Worm (Caenorhabditis elegans) whole organism, early embryonic: Measurements from ENCODE around the gene igeg-2.

ENCODE experiments used
- B0310.2 ChIP-seq: sonication (generic microtip); optimal IDR thresholded peaks from 2 replicates; lab custom pipeline; 2016; ENCODE audit warnings: mild to moderate bottlenecking, missing genetic modification characterization, missing compliant biosample characterization
- F13C5.2 ChIP-seq: sonication (generic microtip); optimal IDR thresholded peaks from 2 replicates; lab custom pipeline; 2017; ENCODE audit warnings: mild to moderate bottlenecking, missing genetic modification characterization, inconsistent platforms, missing compliant biosample characterization
- aly-1 ChIP-seq: sonication (generic microtip); optimal IDR thresholded peaks from 2 replicates; lab custom pipeline; 2016; ENCODE audit warnings: missing genetic modification characterization, missing compliant biosample characterization
- ama-1 ChIP-seq: fragments of 150-350 bp; optimal IDR thresholded peaks from 2 replicates; lab custom pipeline; 2014
- ceh-13 ChIP-seq: fragments of 200-800 bp; sonication (Bioruptor generic); optimal IDR thresholded peaks from 2 replicates; lab custom pipeline; 2018; ENCODE audit warnings: mild to moderate bottlenecking, missing genetic modification characterization, missing compliant biosample characterization
- ceh-36 ChIP-seq: sonication (generic microtip); optimal IDR thresholded peaks from 2 replicates; lab custom pipeline; 2016; ENCODE audit warnings: missing genetic modification characterization, inconsistent platforms, missing compliant biosample characterization
- ets-7 ChIP-seq: sonication (generic microtip); optimal IDR thresholded peaks from 2 replicates; lab custom pipeline; 2016; ENCODE audit warnings: missing genotype, missing genetic modification characterization, missing compliant biosample characterization
- flt-1 ChIP-seq: fragments of 200-800 bp; sonication (Bioruptor generic); IDR thresholded peaks from 2 replicates; pipeline ENCODE4 v1.3.6; 2022; ENCODE audit warnings: missing genetic modification characterization, missing compliant biosample characterization
- hmbx-1 ChIP-seq: sonication (generic microtip); optimal IDR thresholded peaks from 2 replicates; lab custom pipeline; 2016; ENCODE audit warnings: mild to moderate bottlenecking, missing genetic modification characterization, missing compliant biosample characterization
- hmg-4 ChIP-seq: fragments of 200-800 bp; sonication (Bioruptor generic); optimal IDR thresholded peaks from 2 replicates; lab custom pipeline; 2018; ENCODE audit warnings: mild to moderate bottlenecking, missing genetic modification characterization, missing compliant biosample characterization
- hnd-1 ChIP-seq: sonication (generic microtip); optimal IDR thresholded peaks from 2 replicates; lab custom pipeline; 2016; ENCODE audit warnings: missing genetic modification characterization, missing compliant biosample characterization
- pes-1 ChIP-seq: fragments of 200-800 bp; sonication (Bioruptor generic); IDR thresholded peaks from 2 replicates; pipeline ENCODE4 v1.3.6; 2022; ENCODE audit warnings: missing genetic modification reagents, missing genetic modification characterization, missing compliant biosample characterization
- scrt-1 ChIP-seq: fragments of 200-800 bp; sonication (Bioruptor generic); IDR thresholded peaks from 2 replicates; pipeline ENCODE4 v1.3.6; 2022; ENCODE audit warnings: missing genetic modification characterization, missing compliant biosample characterization
- sea-1 ChIP-seq: fragments of 200-800 bp; sonication (Bioruptor generic); conservative IDR thresholded peaks from 2 replicates; pipeline ENCODE4 v1.3.6; 2022; ENCODE audit warnings: missing genetic modification characterization, missing compliant biosample characterization
- tbx-11 ChIP-seq: fragments of 200-800 bp; sonication (Bioruptor generic); IDR thresholded peaks from 2 replicates; pipeline ENCODE4 v1.3.6; 2022; ENCODE audit warnings: missing genetic modification characterization, missing compliant biosample characterization
- tbx-37 ChIP-seq: fragments of 200-800 bp; sonication (Bioruptor generic); conservative IDR thresholded peaks from 2 replicates; pipeline ENCODE4 v1.3.6; 2022; ENCODE audit warnings: missing genetic modification reagents, missing genetic modification characterization, missing compliant biosample characterization
- tra-4 ChIP-seq: sonication (generic microtip); optimal IDR thresholded peaks from 2 replicates; lab custom pipeline; 2017; ENCODE audit warnings: missing genetic modification characterization, missing compliant biosample characterization

igeg-2 gene

ce11 chrX:11474149-11474585, 27.7 kb upstream of the igeg-2 start:
- TF ChIP-seq F13C5.2 (tag; lab: Kevin White, UChicago) (no peak), tbx-37 (GFP tag; lab: Robert Waterston, UW) (no peak)

DNA sequence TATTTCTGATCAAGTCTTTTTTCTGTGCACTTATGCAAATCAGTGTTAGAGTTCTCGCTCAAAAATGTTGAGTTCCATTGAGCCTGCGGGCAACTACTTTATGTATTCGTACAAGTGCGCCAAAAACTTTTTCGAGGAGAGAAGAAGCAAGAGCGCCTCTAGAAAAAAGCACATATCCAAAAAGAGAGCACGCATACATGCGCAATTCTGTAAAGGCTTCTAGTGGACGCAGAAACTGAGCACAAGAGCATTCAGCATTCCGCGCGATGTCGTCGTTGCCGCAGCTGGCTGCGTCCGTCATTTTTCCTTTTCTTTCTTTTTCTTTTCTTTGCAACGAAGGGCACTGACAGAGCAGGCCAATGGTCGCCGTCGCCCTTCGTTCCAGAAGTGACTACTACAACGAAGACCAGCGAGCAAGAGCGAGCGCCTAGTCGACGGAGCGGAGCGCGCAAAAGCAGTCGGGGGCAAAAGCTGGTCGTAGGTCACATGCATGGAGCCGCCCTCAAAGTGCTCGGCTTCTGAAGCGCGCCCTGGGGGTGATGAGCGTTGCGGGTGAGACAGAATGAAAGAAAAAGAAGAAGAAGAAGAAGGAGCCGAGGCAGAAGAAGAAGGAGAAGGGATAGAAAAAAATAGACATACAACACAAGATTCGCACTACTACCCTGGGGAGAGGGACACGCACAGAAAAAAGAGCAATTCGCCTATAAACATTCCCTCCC, 26.7 kb upstream of the igeg-2 start:
- peak; percentile 42 for TF ChIP-seq aly-1 (tag; lab: Kevin White, UChicago)
- TF ChIP-seq ama-1 (lab: Kevin White, UChicago): no peak

DNA sequence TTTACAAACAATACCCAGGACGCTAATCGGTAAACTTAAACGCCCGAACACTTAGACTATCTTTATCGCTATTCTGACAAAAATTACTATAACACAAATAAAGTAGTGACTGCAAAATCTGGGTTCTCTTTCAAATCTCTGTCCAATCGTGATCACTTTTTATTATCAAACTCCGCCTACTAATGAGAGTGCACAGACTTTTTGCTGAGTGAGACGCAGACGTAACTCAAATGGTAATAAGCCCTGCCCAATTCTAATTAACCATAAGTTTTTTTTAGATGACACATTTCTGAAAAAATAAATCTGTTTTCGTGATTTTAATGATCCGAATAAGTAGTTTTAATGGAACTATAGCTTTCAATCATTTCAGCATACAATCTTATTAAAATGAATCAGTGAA, 26.0 kb upstream of the igeg-2 start:
- TF ChIP-seq hnd-1 (tag; lab: Kevin White, UChicago): no peak

- TF ChIP-seq ceh-13 (GFP tag; lab: Kevin White, UChicago): no peak
- TF ChIP-seq hnd-1 (tag; lab: Kevin White, UChicago): no peak
- TF ChIP-seq hmg-4 (GFP tag; lab: Kevin White, UChicago): no peak
- no peak for TF ChIP-seq sea-1
- no peak for TF ChIP-seq ceh-36 (tag; lab: Kevin White, UChicago)
- TF ChIP-seq B0310.2 (tag; lab: Kevin White, UChicago): no peak
- TF ChIP-seq pes-1 (GFP tag; lab: Robert Waterston, UW): no peak
- no peak for TF ChIP-seq ama-1 (lab: Kevin White, UChicago)
- no peak for TF ChIP-seq aly-1 (tag; lab: Kevin White, UChicago)
- TF ChIP-seq ets-7 (tag; lab: Kevin White, UChicago): no peak
- TF ChIP-seq tbx-11 (GFP tag; lab: Robert Waterston, UW): no peak
Observed at ce11 chrX:11471893-11472292, 25.5 kb upstream of the igeg-2 start.

DNA sequence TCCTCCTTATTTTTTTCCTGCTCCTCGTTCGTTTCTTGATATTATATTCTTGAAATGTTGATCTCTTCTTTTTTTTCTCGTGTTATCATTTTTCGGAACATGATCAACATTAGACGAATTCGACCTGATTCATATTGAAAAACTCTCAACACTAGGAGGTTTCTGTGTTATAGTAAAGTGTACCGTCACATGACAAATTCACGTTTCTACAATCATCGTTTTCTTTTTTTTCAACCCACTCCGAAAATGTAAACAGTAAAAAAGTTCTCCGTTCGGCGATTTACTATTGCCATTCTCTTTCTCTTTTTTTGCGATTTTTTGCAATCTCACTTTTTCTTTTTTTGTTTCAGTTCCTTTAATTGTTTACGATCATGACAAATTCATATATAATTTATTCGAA, 25.0 kb upstream of the igeg-2 start:
- TF ChIP-seq hnd-1 (tag; lab: Kevin White, UChicago) (no peak), sea-1 (no peak), tbx-37 (GFP tag; lab: Robert Waterston, UW) (no peak), scrt-1 (GFP tag; lab: Robert Waterston, UW) (no peak), hmg-4 (GFP tag; lab: Kevin White, UChicago) (no peak), F13C5.2 (tag; lab: Kevin White, UChicago) (no peak), ceh-13 (GFP tag; lab: Kevin White, UChicago) (no peak), ama-1 (lab: Kevin White, UChicago) (no peak), ets-7 (tag; lab: Kevin White, UChicago) (no peak)

ce11 chrX:11469600-11469999, 23.2 kb upstream of the igeg-2 start:
- TF ChIP-seq ama-1 (lab: Kevin White, UChicago) (no peak), hmbx-1 (no peak), hnd-1 (tag; lab: Kevin White, UChicago) (no peak), tbx-11 (GFP tag; lab: Robert Waterston, UW) (no peak), flt-1 (GFP tag; lab: Robert Waterston, UW) (no peak), aly-1 (tag; lab: Kevin White, UChicago) (no peak), tra-4 (tag; lab: Kevin White, UChicago) (no peak), F13C5.2 (tag; lab: Kevin White, UChicago) (no peak), ets-7 (tag; lab: Kevin White, UChicago) (no peak), sea-1 (no peak), hmg-4 (GFP tag; lab: Kevin White, UChicago) (no peak), B0310.2 (tag; lab: Kevin White, UChicago) (no peak), scrt-1 (GFP tag; lab: Robert Waterston, UW) (no peak), ceh-36 (tag; lab: Kevin White, UChicago) (no peak), tbx-37 (GFP tag; lab: Robert Waterston, UW) (no peak), pes-1 (GFP tag; lab: Robert Waterston, UW) (no peak), ceh-13 (GFP tag; lab: Kevin White, UChicago) (no peak)

- TF ChIP-seq ets-7 (tag; lab: Kevin White, UChicago) (no peak), flt-1 (GFP tag; lab: Robert Waterston, UW) (no peak), scrt-1 (GFP tag; lab: Robert Waterston, UW) (no peak), ceh-13 (GFP tag; lab: Kevin White, UChicago) (no peak), aly-1 (tag; lab: Kevin White, UChicago) (no peak), sea-1 (no peak), tbx-37 (GFP tag; lab: Robert Waterston, UW) (no peak), pes-1 (GFP tag; lab: Robert Waterston, UW) (no peak)
Observed at ce11 chrX:11468814-11469213, 22.4 kb upstream of the igeg-2 start.

- TF ChIP-seq scrt-1 (GFP tag; lab: Robert Waterston, UW) (0 out of 2 replicates have a peak, but pooled peaks have one; percentile 26), F13C5.2 (tag; lab: Kevin White, UChicago) (peak; percentile 6), ceh-36 (tag; lab: Kevin White, UChicago) (no peak), tbx-37 (GFP tag; lab: Robert Waterston, UW) (0 out of 2 replicates have a peak, but pooled peaks have one; percentile 10), ama-1 (lab: Kevin White, UChicago) (no peak), sea-1 (no peak), tra-4 (tag; lab: Kevin White, UChicago) (no peak), hmbx-1 (no peak), aly-1 (tag; lab: Kevin White, UChicago) (no peak), tbx-11 (GFP tag; lab: Robert Waterston, UW) (no peak), B0310.2 (tag; lab: Kevin White, UChicago) (no peak), ceh-13 (GFP tag; lab: Kevin White, UChicago) (no peak), pes-1 (GFP tag; lab: Robert Waterston, UW) (peak; percentile 23; the same call in 1 of the 2 replicates)
Observed at ce11 chrX:11467320-11467732, 20.9 kb upstream of the igeg-2 start.
